Worm (Caenorhabditis elegans): ENCODE data around the gene Y73C8C.8.

DNA sequence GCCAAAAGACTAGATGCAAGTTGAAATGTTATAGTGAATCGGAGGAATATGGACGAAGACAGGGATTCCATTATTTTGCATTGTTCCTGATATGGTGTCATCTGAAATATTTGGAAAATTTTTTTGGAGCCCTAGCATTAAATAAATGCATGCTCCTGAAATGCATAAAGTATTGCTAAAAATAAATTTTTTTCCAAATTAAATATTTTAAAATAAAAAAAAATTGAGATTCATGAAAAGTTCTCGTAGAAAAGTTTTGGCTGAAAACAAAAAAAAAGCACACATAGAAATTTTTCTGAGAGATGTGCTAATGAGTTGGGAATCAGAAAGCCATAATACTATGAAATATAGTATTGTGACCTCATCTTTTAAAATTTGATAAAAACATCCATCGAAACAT is 41.4 kb upstream of the Y73C8C.8 start, which contains the start of gene srab-7:
- TF ChIP-seq elt-3 (tag; optimal IDR thresholded peaks at IDR 0.05) (no peak), nhr-237 (tag; optimal IDR thresholded peaks at IDR 0.05) (no peak), nhr-76 (tag; optimal IDR thresholded peaks at IDR 0.05) (no peak), sptf-1 (tag; optimal IDR thresholded peaks at IDR 0.05) (no peak), snpc-4 (tag; optimal IDR thresholded peaks at IDR 0.05) (no peak), ceh-39 (tag; optimal IDR thresholded peaks at IDR 0.05) (no peak), unc-62 (GFP tag; optimal IDR thresholded peaks at IDR 0.05) (no peak), tbx-8 (GFP tag; optimal IDR thresholded peaks at IDR 0.05) (no peak), ham-2 (GFP tag; optimal IDR thresholded peaks at IDR 0.05) (no peak), nhr-28 (tag; optimal IDR thresholded peaks at IDR 0.05) (no peak)

Data from whole organism, mixed stage, embryonic.